Fruit fly (Drosophila melanogaster): ENCODE data around the gene Dop2R.
"Not testable (repeated sequence)": the region's sequence is repeated elsewhere in the genome, so short reads cannot be mapped to it uniquely, and the experiment has no call there.

Dop2R gene

dm6 chrX:20062576-20062975, at the start of gene Dop2R:
Gene Dop2R, minus strand, starts transcription at chrX:20062706.
- no peak for TF ChIP-seq Myc (optimal IDR thresholded peaks at IDR 0.05)
- no peak for TF ChIP-seq h (optimal IDR thresholded peaks at IDR 0.05)
- TF ChIP-seq ttk (optimal IDR thresholded peaks at IDR 0.05) = no peak
- no peak for TF ChIP-seq Sin3A (optimal IDR thresholded peaks at IDR 0.05)
- TF ChIP-seq insv (optimal IDR thresholded peaks at IDR 0.05) = no peak
- no peak for TF ChIP-seq psq (optimal IDR thresholded peaks at IDR 0.05)

- TF ChIP-seq Sin3A (optimal IDR thresholded peaks at IDR 0.05) (no peak), ttk (optimal IDR thresholded peaks at IDR 0.05) (no peak)
Measured at dm6 chrX:20110475-20110874, 48.0 kb upstream of the Dop2R start, which contains the start of gene karr. Gene karr, minus strand, starts transcription at chrX:20110575.

- TF ChIP-seq ttk (optimal IDR thresholded peaks at IDR 0.05) (no peak), insv (optimal IDR thresholded peaks at IDR 0.05) (no peak), h (optimal IDR thresholded peaks at IDR 0.05) (no peak), psq (optimal IDR thresholded peaks at IDR 0.05) (no peak), Sin3A (optimal IDR thresholded peaks at IDR 0.05) (no peak), Myc (optimal IDR thresholded peaks at IDR 0.05) (no peak)
Measured at dm6 chrX:20104987-20105386, 42.5 kb upstream of the Dop2R start.

DNA sequence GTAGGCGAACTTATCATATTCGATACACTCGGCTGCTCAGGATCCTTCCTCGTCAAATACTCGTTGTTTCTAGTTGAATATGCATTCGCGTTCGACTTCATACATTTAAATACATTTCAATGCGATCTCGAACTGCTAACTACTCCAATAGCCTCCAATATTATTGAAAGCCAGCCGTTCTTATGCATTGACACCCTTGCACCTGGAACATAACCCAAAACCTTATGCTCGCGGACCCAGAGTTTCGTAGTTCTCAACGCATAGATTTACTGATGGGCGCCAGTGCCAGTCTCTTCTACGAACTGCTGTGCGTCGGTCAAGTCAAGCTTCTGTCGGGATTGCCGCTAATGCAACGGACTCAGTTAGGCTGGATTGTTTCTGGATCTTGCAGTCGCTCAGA, 33.9 kb upstream of the Dop2R start, which contains the start of gene CG42581:
Gene CG42581 (minus strand): TSS at position 101 of the 400 bp plus-strand sequence.
- TF ChIP-seq psq, Myc, ttk (optimal IDR thresholded peaks at IDR 0.05): not testable (repeated sequence)

dm6 chrX:20094098-20094497, 31.6 kb upstream of the Dop2R start, which contains the start of gene Or19b:
Gene Or19b, plus strand, starts transcription at chrX:20094398.
- TF ChIP-seq insv, Sin3A, h (optimal IDR thresholded peaks at IDR 0.05): not testable (repeated sequence)

dm6 chrX:20092308-20092707, 29.8 kb upstream of the Dop2R start, which contains the start of gene fd19B:
Gene fd19B, minus strand, starts transcription at chrX:20092408.
- TF ChIP-seq ttk (optimal IDR thresholded peaks at IDR 0.05) = no peak
- no peak for TF ChIP-seq h (optimal IDR thresholded peaks at IDR 0.05)
- no peak for TF ChIP-seq Sin3A (optimal IDR thresholded peaks at IDR 0.05)
- TF ChIP-seq insv (optimal IDR thresholded peaks at IDR 0.05) = no peak
- no peak for TF ChIP-seq Myc (optimal IDR thresholded peaks at IDR 0.05)
- no peak for TF ChIP-seq psq (optimal IDR thresholded peaks at IDR 0.05)

- TF ChIP-seq Sin3A (optimal IDR thresholded peaks at IDR 0.05) (no peak), Myc (optimal IDR thresholded peaks at IDR 0.05) (no peak), ttk (optimal IDR thresholded peaks at IDR 0.05) (no peak), psq (optimal IDR thresholded peaks at IDR 0.05) (no peak), h (optimal IDR thresholded peaks at IDR 0.05) (no peak), insv (optimal IDR thresholded peaks at IDR 0.05) (no peak)
Measured at dm6 chrX:20083762-20084161, 21.3 kb upstream of the Dop2R start.

DNA sequence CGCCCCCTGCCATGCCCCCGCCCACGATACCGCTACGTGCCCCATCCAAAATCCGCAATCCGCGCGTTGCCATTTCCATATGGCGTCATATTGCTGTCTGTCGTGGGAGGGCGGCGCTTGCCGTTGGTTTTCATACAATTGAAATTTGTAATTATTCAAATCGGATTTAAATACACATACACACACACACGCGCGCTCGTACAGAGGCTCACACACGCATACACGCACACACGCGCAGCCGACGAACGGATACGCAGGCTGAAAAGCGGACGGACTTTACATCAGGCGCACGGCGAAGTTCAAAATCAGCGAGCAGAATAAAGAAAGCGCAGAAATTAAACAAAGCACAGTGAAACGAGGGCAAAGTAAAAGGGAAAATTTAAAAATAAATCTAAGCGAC, 4.5 kb upstream of the Dop2R start:
- no peak for TF ChIP-seq ttk (optimal IDR thresholded peaks at IDR 0.05)
- TF ChIP-seq psq (optimal IDR thresholded peaks at IDR 0.05) = no peak
- TF ChIP-seq Myc (optimal IDR thresholded peaks at IDR 0.05) = no peak
- TF ChIP-seq insv (optimal IDR thresholded peaks at IDR 0.05) = no peak
- TF ChIP-seq Sin3A (optimal IDR thresholded peaks at IDR 0.05) = no peak
- TF ChIP-seq h (optimal IDR thresholded peaks at IDR 0.05) = no peak

DNA sequence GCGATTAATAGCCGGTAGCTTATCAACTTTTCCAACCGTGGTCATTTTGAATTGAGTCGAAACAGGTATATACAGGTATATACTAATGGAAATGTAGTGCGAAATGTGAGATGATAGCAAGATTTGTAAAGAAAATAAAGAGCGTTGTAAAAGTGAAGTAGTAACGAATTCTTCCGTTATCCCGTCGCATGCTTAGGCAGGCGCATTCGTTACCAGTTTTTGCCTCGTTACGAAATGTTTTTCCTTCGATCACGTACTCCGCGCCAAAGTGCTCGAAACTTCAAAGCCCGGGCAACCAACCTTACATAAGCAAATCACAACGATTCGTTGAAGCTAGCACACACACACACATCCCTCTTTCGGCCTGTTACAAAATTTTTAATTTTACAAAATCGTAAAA, 11.5 kb downstream of the Dop2R start, which contains the start of gene CG9570:
Gene CG9570 (plus strand): TSS at position 301 of the 400 bp plus-strand sequence.
- TF ChIP-seq ttk (optimal IDR thresholded peaks at IDR 0.05) = no peak
- no peak for TF ChIP-seq h (optimal IDR thresholded peaks at IDR 0.05)

DNA sequence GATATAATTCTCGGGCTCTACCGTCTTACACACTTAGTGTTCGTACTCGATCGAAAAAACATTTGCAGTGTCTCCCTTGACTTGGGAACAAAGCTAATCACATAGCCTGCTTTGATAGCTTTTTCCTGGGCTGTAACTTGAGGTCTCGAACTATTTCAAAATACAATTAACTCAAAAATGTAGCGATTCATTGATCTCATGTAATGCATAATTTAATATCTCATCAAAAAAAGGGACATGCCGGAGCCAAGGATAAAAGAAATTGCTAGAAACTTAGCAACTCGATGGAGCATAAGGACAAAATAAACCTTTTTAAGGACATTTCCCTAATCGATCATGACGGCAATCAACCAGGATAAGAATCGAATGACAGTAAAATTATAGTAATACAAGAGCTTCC, 60.5 kb downstream of the Dop2R start, which contains the start of gene lky:
Gene lky (minus strand): TSS at position 101 of the 400 bp plus-strand sequence.
- TF ChIP-seq psq (optimal IDR thresholded peaks at IDR 0.05) = no peak
- TF ChIP-seq ttk (optimal IDR thresholded peaks at IDR 0.05) = no peak
- TF ChIP-seq h (optimal IDR thresholded peaks at IDR 0.05) = no peak
- TF ChIP-seq Sin3A (optimal IDR thresholded peaks at IDR 0.05) = no peak
- TF ChIP-seq insv (optimal IDR thresholded peaks at IDR 0.05) = no peak
- TF ChIP-seq Myc (optimal IDR thresholded peaks at IDR 0.05) = no peak

DNA sequence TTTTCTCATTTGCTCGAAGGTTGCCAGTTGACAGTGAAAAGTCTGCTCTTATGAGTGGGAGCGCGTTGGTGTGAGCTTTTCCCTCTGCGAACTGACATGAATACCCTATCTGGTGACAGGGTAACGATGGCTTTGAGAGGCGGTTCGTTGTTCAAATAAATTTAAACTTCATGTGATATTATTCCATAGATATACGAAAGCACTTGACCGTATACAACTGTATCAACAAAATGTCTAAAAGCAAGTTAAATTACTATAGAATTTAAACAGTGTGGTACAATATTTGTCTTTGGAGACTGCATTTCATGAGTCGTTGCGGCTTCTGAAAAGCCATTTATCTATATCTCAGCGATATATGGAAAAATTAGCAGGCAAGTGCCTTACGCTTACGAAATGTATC, 98.3 kb downstream of the Dop2R start:
- TF ChIP-seq Sin3A (optimal IDR thresholded peaks at IDR 0.05) = no peak
- TF ChIP-seq insv (optimal IDR thresholded peaks at IDR 0.05) = no peak
- no peak for TF ChIP-seq ttk (optimal IDR thresholded peaks at IDR 0.05)
- TF ChIP-seq Myc (optimal IDR thresholded peaks at IDR 0.05) = no peak
- no peak for TF ChIP-seq h (optimal IDR thresholded peaks at IDR 0.05)
- no peak for TF ChIP-seq psq (optimal IDR thresholded peaks at IDR 0.05)

DNA sequence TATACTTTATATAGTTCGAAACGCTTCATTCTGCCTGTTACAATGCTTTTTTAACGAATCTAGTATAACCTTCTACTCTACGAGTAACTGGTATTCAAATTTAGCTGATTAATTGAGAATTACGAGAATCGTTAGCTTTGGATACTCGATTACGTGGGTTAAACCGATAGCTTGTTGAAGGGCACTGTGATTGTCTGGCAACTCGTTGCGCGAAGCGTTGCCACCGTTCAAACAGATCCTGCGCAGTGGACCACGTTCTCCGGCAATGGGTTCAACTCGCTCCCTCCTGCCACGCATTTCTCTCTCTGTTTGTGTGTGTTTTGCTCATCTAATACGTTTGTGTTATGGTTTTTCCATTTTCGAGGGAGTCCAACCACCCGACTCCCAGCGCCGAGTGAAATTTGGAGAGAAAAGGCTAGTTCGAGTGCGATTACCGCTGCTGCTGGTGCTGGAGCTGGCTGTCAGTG, 101.6 kb downstream of the Dop2R start, which contains the start of gene Nep3:
Gene Nep3 (plus strand): TSS at position 417 of the 467 bp plus-strand sequence.
- no peak for TF ChIP-seq ttk (optimal IDR thresholded peaks at IDR 0.05)
- TF ChIP-seq insv (optimal IDR thresholded peaks at IDR 0.05) = no peak
- TF ChIP-seq h (optimal IDR thresholded peaks at IDR 0.05) = no peak
- TF ChIP-seq Myc (optimal IDR thresholded peaks at IDR 0.05) = no peak
- no peak for TF ChIP-seq Sin3A (optimal IDR thresholded peaks at IDR 0.05)
- no peak for TF ChIP-seq psq (optimal IDR thresholded peaks at IDR 0.05)

DNA sequence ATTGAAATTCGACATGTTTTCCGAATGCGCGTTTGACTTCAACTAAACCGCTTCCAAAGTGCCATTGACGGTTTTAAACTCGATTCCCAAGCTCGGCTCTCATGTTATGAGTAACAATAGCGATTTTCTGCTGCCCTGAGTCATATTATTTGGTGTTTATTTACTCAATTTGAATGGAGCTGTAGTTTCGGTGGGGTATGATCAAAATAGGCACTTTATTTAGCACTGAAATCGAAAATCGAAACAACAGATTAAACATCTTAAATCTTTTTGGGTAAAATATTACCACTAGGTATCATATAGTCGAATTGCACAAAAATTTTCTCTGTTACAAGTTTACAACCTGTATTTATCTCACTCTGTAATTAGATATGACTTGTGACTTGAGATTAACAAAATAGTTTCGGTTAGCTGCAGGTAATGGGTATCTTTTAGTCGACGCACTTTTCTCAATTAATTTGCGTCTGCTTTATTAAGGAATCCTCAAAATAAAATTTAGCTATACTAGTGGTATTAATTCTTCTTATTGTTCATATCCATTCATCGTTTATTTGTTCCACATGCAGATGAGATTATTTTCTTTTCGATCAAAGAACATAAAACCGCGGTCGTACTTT, 103.0 kb downstream of the Dop2R start, which contains the start of gene CG12655:
Gene CG12655 (minus strand): TSS at position 51 of the 617 bp plus-strand sequence.
- TF ChIP-seq Sin3A (optimal IDR thresholded peaks at IDR 0.05) (no peak), Myc (optimal IDR thresholded peaks at IDR 0.05) (no peak), insv (optimal IDR thresholded peaks at IDR 0.05) (no peak), ttk (optimal IDR thresholded peaks at IDR 0.05) (no peak), h (optimal IDR thresholded peaks at IDR 0.05) (no peak), psq (optimal IDR thresholded peaks at IDR 0.05) (no peak)

All from Kc167 (cell line).